Worm (Caenorhabditis elegans) whole organism, L4/young adult: Measurements from ENCODE around the gene syp-1.

Experiments used
- W03F9.2 ChIP-seq: fragments of 150-350 bp; optimal IDR thresholded peaks from 2 replicates; lab custom pipeline; 2014; ENCODE audit warnings: missing biosample characterization, missing genetic modification characterization
- him-1 ChIP-seq: sonication (generic microtip); optimal IDR thresholded peaks from 2 replicates; lab custom pipeline; 2016; ENCODE audit warnings: missing genotype, missing genetic modification reagents, missing genetic modification characterization, missing compliant biosample characterization

- TF ChIP-seq W03F9.2 (tag; lab: Kevin White, UChicago) (no peak), him-1 (no peak)
Observed at ce11 chrV:16354675-16355074, 49.4 kb upstream of the syp-1 start.
